Worm (Caenorhabditis elegans): ENCODE results near the gene snx-13.

Gene snx-13

ce11 chrIV:17093701-17094100 is 6.5 kb upstream of the snx-13 start, which contains the start of gene Y116A8C.29:
Gene Y116A8C.29 (plus strand): TSS chrIV:17094028.
- TF ChIP-seq pha-4 (GFP tag; IDR thresholded peaks at IDR 0.05) = no peak
- peak; percentile 27 for TF ChIP-seq pha-4 (tag; optimal IDR thresholded peaks at IDR 0.05)
- TF ChIP-seq dmd-9 (GFP tag; IDR thresholded peaks at IDR 0.05) = no peak
- peak; percentile 14 for TF ChIP-seq dve-1 (tag; optimal IDR thresholded peaks at IDR 0.05; ENCODE audit: insufficient read depth)
- TF ChIP-seq unc-62 (GFP tag; optimal IDR thresholded peaks at IDR 0.05 in 1 of 2) = peak in 1 of 2 experiments; percentile 25
- no peak for TF ChIP-seq unc-62 (tag; optimal IDR thresholded peaks at IDR 0.05)
- TF ChIP-seq mxl-3 (GFP tag; optimal IDR thresholded peaks at IDR 0.05) = no peak
- TF ChIP-seq zfp-2 (tag; optimal IDR thresholded peaks at IDR 0.05) = no peak
- no peak for TF ChIP-seq nhr-102 (tag; optimal IDR thresholded peaks at IDR 0.05)

- no peak for TF ChIP-seq fos-1 (tag; optimal IDR thresholded peaks at IDR 0.05)
- TF ChIP-seq zfp-3 (GFP tag; conservative IDR thresholded peaks at IDR 0.05) = 0 out of 2 replicates have a peak, but pooled peaks have one; percentile 17
- 0 out of 2 replicates have a peak, but pooled peaks have one; percentile 27 for TF ChIP-seq T26A8.4 (GFP tag; IDR thresholded peaks at IDR 0.05)
- TF ChIP-seq ces-1 (GFP tag; optimal IDR thresholded peaks at IDR 0.05) = no peak
- TF ChIP-seq aha-1 (tag) = peak; percentile 76
- peak; percentile 56 for TF ChIP-seq unc-130 (GFP tag; optimal IDR thresholded peaks at IDR 0.05)
- TF ChIP-seq hif-1 (tag; optimal IDR thresholded peaks at IDR 0.05) = no peak
- TF ChIP-seq mes-2 (tag; optimal IDR thresholded peaks at IDR 0.05; ENCODE audit: poor library complexity, severe bottlenecking) = peak; percentile 23
- peak; percentile 84 for TF ChIP-seq ama-1 (optimal IDR thresholded peaks at IDR 0.05)
- no peak for TF ChIP-seq lin-13 (GFP tag; optimal IDR thresholded peaks at IDR 0.05)
- TF ChIP-seq unc-62 (GFP tag; optimal IDR thresholded peaks at IDR 0.05 in 1 of 2) = no peak
- no peak for TF ChIP-seq unc-62 (tag; optimal IDR thresholded peaks at IDR 0.05)
- no peak for TF ChIP-seq daf-16 (GFP tag; optimal IDR thresholded peaks at IDR 0.05)
- TF ChIP-seq daf-16 (tag; optimal IDR thresholded peaks at IDR 0.05) = peak; percentile 27
- TF ChIP-seq spr-1 (tag; optimal IDR thresholded peaks at IDR 0.05) = no peak
- TF ChIP-seq ceh-62 (tag; optimal IDR thresholded peaks at IDR 0.05) = no peak
- no peak for TF ChIP-seq Y5F2A.4 (GFP tag; optimal IDR thresholded peaks at IDR 0.05)
- TF ChIP-seq zip-11 (GFP tag; IDR thresholded peaks at IDR 0.05) = no peak
- TF ChIP-seq unc-39 (tag; optimal IDR thresholded peaks at IDR 0.05) = no peak
- TF ChIP-seq nhr-11 (tag; optimal IDR thresholded peaks at IDR 0.05) = no peak
- no peak for TF ChIP-seq tag-97 (GFP tag; IDR thresholded peaks at IDR 0.05)
- no peak for TF ChIP-seq pha-4 (GFP tag; IDR thresholded peaks at IDR 0.05)
- no peak for TF ChIP-seq pha-4 (tag; optimal IDR thresholded peaks at IDR 0.05)
- peak; percentile 11; the same call in 1 of the 2 replicates for TF ChIP-seq arid-1 (GFP tag; conservative IDR thresholded peaks at IDR 0.05)
- TF ChIP-seq F26F4.8 (GFP tag; conservative IDR thresholded peaks at IDR 0.05) = no peak
- TF ChIP-seq rbr-2 (tag; optimal IDR thresholded peaks at IDR 0.05) = peak; percentile 9
- no peak for TF ChIP-seq nhr-76 (tag; optimal IDR thresholded peaks at IDR 0.05)
- TF ChIP-seq mxl-2 (GFP tag; conservative IDR thresholded peaks at IDR 0.05) = no peak
- peak; percentile 79 for TF ChIP-seq F49E8.2 (tag; optimal IDR thresholded peaks at IDR 0.05; ENCODE audit: borderline replicate concordance)
- TF ChIP-seq mdl-1 (tag; optimal IDR thresholded peaks at IDR 0.05) = no peak
- no peak for TF ChIP-seq ZK337.2 (GFP tag; IDR thresholded peaks at IDR 0.05)
- peak; percentile 73 for TF ChIP-seq lin-38 (GFP tag; IDR thresholded peaks at IDR 0.05)
- TF ChIP-seq nhr-102 (tag; optimal IDR thresholded peaks at IDR 0.05) = no peak
These were observed 1.6 kb upstream of the snx-13 start, which contains the start of gene Y116A8C.43 for ce11 chrIV:17088849-17089248. Gene Y116A8C.43 (plus strand): TSS chrIV:17088851.

DNA sequence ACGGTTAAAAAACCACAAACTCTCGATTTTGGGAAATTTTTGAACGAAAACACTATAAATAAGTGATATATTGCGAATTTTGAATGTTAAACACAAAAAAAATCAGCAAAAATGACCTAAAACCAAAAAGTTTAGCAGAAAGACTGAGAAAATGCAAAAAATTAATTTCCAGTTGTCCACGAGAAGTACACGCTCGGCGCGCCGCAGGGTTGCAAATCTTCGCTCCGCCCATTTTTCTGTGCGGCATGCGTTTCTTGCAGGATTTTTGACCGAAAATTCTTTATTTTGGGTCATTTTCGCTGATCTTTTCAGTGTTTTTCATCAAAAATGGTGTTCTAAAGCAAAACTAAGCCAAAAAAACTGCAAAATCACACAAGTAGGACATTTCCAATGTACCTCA is 2.4 kb downstream of the snx-13 start:
- TF ChIP-seq saeg-2 (GFP tag; IDR thresholded peaks at IDR 0.05) = no peak
- TF ChIP-seq aha-1 (tag) = peak; percentile 74
- TF ChIP-seq lin-38 (GFP tag; IDR thresholded peaks at IDR 0.05) = peak; percentile 41
- peak; percentile 80 for TF ChIP-seq snpc-1.2 (GFP tag; IDR thresholded peaks at IDR 0.05)

Measured in whole organism, L4 larva.